Worm (Caenorhabditis elegans) whole organism, L1 larva: ENCODE results near the gene smc-4.
A peak's percentile ranks its signal among the peaks of the same experiment; 100 is the strongest.

Experiments
- C04F5.9 ChIP-seq: sonication (generic microtip); optimal IDR thresholded peaks from 2 replicates; lab custom pipeline; 2016; ENCODE audit warnings: missing genetic modification characterization, missing compliant biosample characterization
- C16A3.4 ChIP-seq: fragments of 150-350 bp; optimal IDR thresholded peaks from 2 replicates; lab custom pipeline; 2014; ENCODE audit warnings: missing biosample characterization, missing genetic modification characterization
- C34B4.2 ChIP-seq: sonication (generic microtip); optimal IDR thresholded peaks from 2 replicates; lab custom pipeline; 2017; ENCODE audit warnings: mild to moderate bottlenecking, missing genetic modification characterization, missing compliant biosample characterization
- Y116A8C.19 ChIP-seq: sonication (generic microtip); optimal IDR thresholded peaks from 2 replicates; lab custom pipeline; 2016; ENCODE audit warnings: missing compliant biosample characterization, missing genetic modification characterization, borderline replicate concordance
- aha-1 ChIP-seq: fragments of 150-350 bp; optimal IDR thresholded peaks from 2 replicates; lab custom pipeline; 2014; ENCODE audit warnings: missing biosample characterization, missing genetic modification characterization
- aly-2 ChIP-seq: fragments of 150-350 bp; optimal IDR thresholded peaks from 2 replicates; lab custom pipeline; 2014; ENCODE audit warnings: missing biosample characterization, missing genetic modification characterization
- blmp-1 ChIP-seq: fragments of 150-350 bp; optimal IDR thresholded peaks from 2 replicates; lab custom pipeline; 2014; ENCODE audit warnings: missing biosample characterization, missing genetic modification characterization
- ceh-8 ChIP-seq: fragments of 200-800 bp; sonication (Bioruptor generic); optimal IDR thresholded peaks from 2 replicates; lab custom pipeline; 2018; ENCODE audit warnings: mild to moderate bottlenecking, missing genetic modification characterization, moderate library complexity, missing compliant biosample characterization
- ceh-82 ChIP-seq, 3 experiments: fragments of 150-350 bp in 1 of 3; sonication (generic microtip) in 2 of 3; optimal IDR thresholded peaks; 2 replicates each; lab custom pipeline; 2014 to 2017; ENCODE audit warnings: missing biosample characterization in 3 of 3, missing genetic modification characterization in 3 of 3
- ceh-90 ChIP-seq: sonication (generic microtip); optimal IDR thresholded peaks from 2 replicates; lab custom pipeline; 2016; ENCODE audit warnings: missing genetic modification characterization, missing compliant biosample characterization
- dpl-1 ChIP-seq, 3 experiments: fragments of 150-350 bp in 2 of 3; sonication (generic microtip) in 1 of 3; optimal IDR thresholded peaks; 2 replicates each; lab custom pipeline; 2014 to 2017; ENCODE audit warnings: missing biosample characterization in 3 of 3, missing genetic modification characterization in 3 of 3, missing genetic modification reagents in 3 of 3
- dsc-1 ChIP-seq: sonication (generic microtip); optimal IDR thresholded peaks from 2 replicates; lab custom pipeline; 2016; ENCODE audit warnings: mild to moderate bottlenecking, missing genetic modification characterization, missing compliant biosample characterization
- elt-2 ChIP-seq: sonication (generic microtip); optimal IDR thresholded peaks from 2 replicates; lab custom pipeline; 2016; ENCODE audit warnings: missing genetic modification characterization, mild to moderate bottlenecking, inconsistent platforms, missing compliant biosample characterization, missing genetic modification reagents
- ets-5 ChIP-seq: fragments of 200-800 bp; sonication (Bioruptor generic); IDR thresholded peaks from 2 replicates; pipeline ENCODE4 v1.3.6; 2022; ENCODE audit warnings: missing genetic modification characterization, missing compliant biosample characterization
- fkh-10 ChIP-seq: sonication (generic microtip); optimal IDR thresholded peaks from 2 replicates; lab custom pipeline; 2017; ENCODE audit warnings: missing biosample characterization, missing genetic modification reagents, missing genetic modification characterization
- fkh-4 ChIP-seq: sonication (generic microtip); optimal IDR thresholded peaks from 2 replicates; lab custom pipeline; 2016; ENCODE audit warnings: missing compliant biosample characterization, missing genetic modification characterization, borderline replicate concordance
- fkh-8 ChIP-seq: sonication (generic microtip); optimal IDR thresholded peaks from 2 replicates; lab custom pipeline; 2016; ENCODE audit warnings: mild to moderate bottlenecking, missing genetic modification characterization, missing compliant biosample characterization
- fos-1 ChIP-seq: fragments of 150-350 bp; optimal IDR thresholded peaks from 2 replicates; lab custom pipeline; 2014; ENCODE audit warnings: missing biosample characterization, missing genetic modification characterization
- grh-1 ChIP-seq: fragments of 200-800 bp; sonication (Bioruptor generic); IDR thresholded peaks from 2 replicates; pipeline ENCODE4 v1.3.6; 2022; ENCODE audit warnings: missing genetic modification reagents, missing genetic modification characterization, missing compliant biosample characterization
- hlh-17 ChIP-seq: fragments of 200-800 bp; sonication (Bioruptor generic); optimal IDR thresholded peaks from 2 replicates; lab custom pipeline; 2018; ENCODE audit warnings: missing genetic modification characterization, mild to moderate bottlenecking, missing compliant biosample characterization, moderate library complexity, borderline replicate concordance
- hlh-4 ChIP-seq: sonication (generic microtip); optimal IDR thresholded peaks from 2 replicates; lab custom pipeline; 2016; ENCODE audit warnings: mild to moderate bottlenecking, missing genetic modification characterization, missing compliant biosample characterization
- hpl-2 ChIP-seq: fragments of 150-350 bp; optimal IDR thresholded peaks from 2 replicates; lab custom pipeline; 2014; ENCODE audit warnings: missing biosample characterization, missing genetic modification reagents, missing genetic modification characterization
- irx-1 ChIP-seq: sonication (generic microtip); optimal IDR thresholded peaks from 2 replicates; lab custom pipeline; 2016; ENCODE audit warnings: missing genetic modification characterization, missing compliant biosample characterization
- lin-15B ChIP-seq: fragments of 150-350 bp; sonication (generic microtip); optimal IDR thresholded peaks from 3 replicates; lab custom pipeline; 2014; ENCODE audit warnings: missing biosample characterization, missing genetic modification characterization
- lin-35 ChIP-seq, 2 experiments: fragments of 150-350 bp; optimal IDR thresholded peaks; 2 replicates each; lab custom pipeline; 2014; ENCODE audit warnings: missing biosample characterization in 2 of 2, missing genetic modification characterization in 2 of 2, missing genetic modification reagents in 2 of 2
- lin-39 ChIP-seq: fragments of 150-350 bp; optimal IDR thresholded peaks from 2 replicates; lab custom pipeline; 2014; ENCODE audit warnings: missing biosample characterization, missing genetic modification reagents, missing genetic modification characterization
- mab-9 ChIP-seq: fragments of 200-800 bp; sonication (Bioruptor generic); IDR thresholded peaks from 2 replicates; pipeline ENCODE4 v1.3.6; 2022; ENCODE audit warnings: missing genetic modification reagents, missing genetic modification characterization, missing compliant biosample characterization
- mef-2 ChIP-seq: fragments of 150-350 bp; optimal IDR thresholded peaks from 2 replicates; lab custom pipeline; 2014; ENCODE audit warnings: missing biosample characterization, missing genetic modification characterization
- mep-1 ChIP-seq: fragments of 150-350 bp; optimal IDR thresholded peaks from 2 replicates; lab custom pipeline; 2014; ENCODE audit warnings: missing biosample characterization, missing genetic modification characterization
- nhr-12 ChIP-seq: sonication (generic microtip); optimal IDR thresholded peaks from 2 replicates; lab custom pipeline; 2017; ENCODE audit warnings: missing biosample characterization, missing genetic modification characterization
- nhr-20 ChIP-seq: sonication (generic microtip); optimal IDR thresholded peaks from 2 replicates; lab custom pipeline; 2016; ENCODE audit warnings: mild to moderate bottlenecking, missing genetic modification characterization, missing compliant biosample characterization
- nhr-47 ChIP-seq: sonication (generic microtip); optimal IDR thresholded peaks from 2 replicates; lab custom pipeline; 2016; ENCODE audit warnings: mild to moderate bottlenecking, missing genetic modification characterization, moderate library complexity, missing compliant biosample characterization
- nhr-71 ChIP-seq: sonication (generic microtip); optimal IDR thresholded peaks from 2 replicates; lab custom pipeline; 2016; ENCODE audit warnings: mild to moderate bottlenecking, missing genetic modification characterization, moderate library complexity, missing compliant biosample characterization
- nhr-76 ChIP-seq: sonication (generic microtip); optimal IDR thresholded peaks from 2 replicates; lab custom pipeline; 2017; ENCODE audit warnings: missing biosample characterization, missing genetic modification characterization
- nhr-85 ChIP-seq: sonication (generic microtip); peaks from one replicate; lab custom pipeline; 2016; ENCODE audit warnings: missing genetic modification characterization, inconsistent platforms, missing compliant biosample characterization
- nhr-90 ChIP-seq: sonication (generic microtip); optimal IDR thresholded peaks from 2 replicates; lab custom pipeline; 2016; ENCODE audit warnings: mild to moderate bottlenecking, missing genetic modification characterization, missing compliant biosample characterization; ENCODE audit not compliant: poor library complexity
- pag-3 ChIP-seq: sonication (generic microtip); optimal IDR thresholded peaks from 2 replicates; lab custom pipeline; 2017; ENCODE audit warnings: missing genetic modification characterization, mild to moderate bottlenecking, missing compliant biosample characterization, antibody characterized with exemption, borderline replicate concordance; ENCODE audit not compliant: insufficient read depth
- pqm-1 ChIP-seq: sonication (generic microtip); optimal IDR thresholded peaks from 3 replicates; lab custom pipeline; 2017; ENCODE audit warnings: missing biosample characterization, missing genetic modification characterization
- rnt-1 ChIP-seq: sonication (generic microtip); optimal IDR thresholded peaks from 2 replicates; lab custom pipeline; 2016; ENCODE audit warnings: mild to moderate bottlenecking, missing genetic modification characterization, moderate library complexity, missing compliant biosample characterization
- skn-1 ChIP-seq: fragments of 150-350 bp; optimal IDR thresholded peaks from 2 replicates; lab custom pipeline; 2014; ENCODE audit warnings: missing biosample characterization, missing genetic modification characterization
- snpc-4 ChIP-seq: fragments of 150-350 bp; optimal IDR thresholded peaks from 2 replicates; lab custom pipeline; 2014; ENCODE audit warnings: missing biosample characterization, missing genetic modification characterization
- snu-23 ChIP-seq: sonication (generic microtip); optimal IDR thresholded peaks from 2 replicates; lab custom pipeline; 2016; ENCODE audit warnings: missing genetic modification characterization, missing compliant biosample characterization
- sptf-1 ChIP-seq: fragments of 150-350 bp; optimal IDR thresholded peaks from 2 replicates; lab custom pipeline; 2014; ENCODE audit warnings: missing biosample characterization, missing genetic modification characterization
- tlp-1 ChIP-seq: fragments of 150-350 bp; optimal IDR thresholded peaks from 2 replicates; lab custom pipeline; 2014; ENCODE audit warnings: missing biosample characterization, missing genetic modification characterization
- unc-130 ChIP-seq: fragments of 150-350 bp; optimal IDR thresholded peaks from 2 replicates; lab custom pipeline; 2017; ENCODE audit warnings: missing biosample characterization, missing genetic modification characterization, inconsistent platforms
- unc-30 ChIP-seq: sonication (generic microtip); optimal IDR thresholded peaks from 2 replicates; lab custom pipeline; 2017; ENCODE audit warnings: missing biosample characterization, missing genetic modification characterization
- unc-62 ChIP-seq: fragments of 150-350 bp; optimal IDR thresholded peaks from 2 replicates; lab custom pipeline; 2014; ENCODE audit warnings: missing biosample characterization, missing genetic modification reagents, missing genetic modification characterization
- unc-86 ChIP-seq: sonication (generic microtip); optimal IDR thresholded peaks from 2 replicates; lab custom pipeline; 2016; ENCODE audit warnings: missing genetic modification characterization, missing compliant biosample characterization
- vab-15 ChIP-seq: sonication (generic microtip); optimal IDR thresholded peaks from 2 replicates; lab custom pipeline; 2017; ENCODE audit warnings: missing genotype, mild to moderate bottlenecking, missing genetic modification characterization, missing compliant biosample characterization
- zag-1 ChIP-seq: fragments of 150-350 bp; optimal IDR thresholded peaks from 2 replicates; lab custom pipeline; 2014; ENCODE audit warnings: missing biosample characterization, missing genetic modification characterization
- zip-4 ChIP-seq: fragments of 200-800 bp; sonication (Bioruptor generic); optimal IDR thresholded peaks from 2 replicates; lab custom pipeline; 2018; ENCODE audit warnings: mild to moderate bottlenecking, missing genetic modification characterization, moderate library complexity, missing compliant biosample characterization
- ztf-11 ChIP-seq, 2 experiments: sonication (generic microtip); optimal IDR thresholded peaks; 2 replicates each; lab custom pipeline; 2016 to 2017; ENCODE audit warnings: missing genetic modification characterization in 2 of 2, missing biosample characterization in 1 of 2, missing compliant biosample characterization in 1 of 2
- ztf-4 ChIP-seq: fragments of 150-350 bp; optimal IDR thresholded peaks from 2 replicates; lab custom pipeline; 2014; ENCODE audit warnings: missing biosample characterization, missing genetic modification characterization

smc-4 gene

DNA sequence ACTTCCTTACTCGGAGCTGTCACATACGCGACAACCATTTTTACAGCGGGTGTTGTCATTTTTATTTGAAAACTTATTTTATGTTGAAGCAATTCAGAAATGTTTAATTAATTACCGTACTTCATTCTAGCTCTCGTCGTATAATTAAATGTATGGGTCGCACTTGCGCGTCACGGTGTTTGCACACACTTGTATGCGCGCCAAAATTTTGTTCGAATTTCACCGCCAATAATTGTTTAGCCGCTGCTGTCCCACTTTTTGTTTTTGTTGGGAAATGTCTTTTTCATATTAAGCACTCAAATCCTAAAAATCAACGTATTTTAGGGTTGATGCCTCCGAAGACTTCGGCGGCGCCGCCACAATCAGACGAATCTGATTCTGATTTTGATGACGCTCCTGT lies at the start of gene smc-4, which contains the start of gene F35G12.7:
Gene smc-4, plus strand, starts transcription at position 325 of the 400 bp plus-strand sequence.
Gene F35G12.7, minus strand, starts transcription at position 154 of the 400 bp plus-strand sequence.
- TF ChIP-seq nhr-76 (no peak), vab-15 (peak; percentile 30), fkh-4 (tag; lab: Kevin White, UChicago) (no peak), ceh-82 (tag; optimal IDR thresholded peaks at IDR 0.05; lab: Kevin White, UChicago) (peak in 2 of 3 experiments; percentile 35 to 47), tlp-1 (no peak), rnt-1 (tag; lab: Kevin White, UChicago) (peak; percentile 69), nhr-85 (tag; lab: Kevin White, UChicago) (peak; percentile 58), dpl-1 (GFP tag; optimal IDR thresholded peaks at IDR 0.05; lab: Kevin White, UChicago) (peak; percentile 86 to 91 (median 91)), C16A3.4 (tag; lab: Kevin White, UChicago) (peak; percentile 70), unc-130 (tag; lab: Kevin White, UChicago) (peak; percentile 71), lin-35 (GFP tag; optimal IDR thresholded peaks at IDR 0.05; lab: Kevin White, UChicago) (peak; percentile 87 to 94), fkh-8 (tag; lab: Kevin White, UChicago) (peak; percentile 26), lin-15B (tag; lab: Kevin White, UChicago) (peak; percentile 35), mef-2 (no peak), elt-2 (no peak), skn-1 (no peak), nhr-47 (tag; lab: Kevin White, UChicago) (peak; percentile 72), fkh-10 (GFP tag; lab: Kevin White, UChicago) (no peak), aha-1 (tag; lab: Kevin White, UChicago) (no peak), nhr-90 (tag; lab: Kevin White, UChicago) (peak; percentile 38), mep-1 (peak; percentile 79), zag-1 (tag; lab: Kevin White, UChicago) (no peak), fos-1 (tag; lab: Kevin White, UChicago) (no peak), nhr-71 (tag; lab: Kevin White, UChicago) (peak; percentile 73), snu-23 (GFP tag; lab: Kevin White, UChicago) (peak; percentile 77), lin-39 (tag; lab: Kevin White, UChicago) (peak; percentile 15), hlh-4 (no peak), Y116A8C.19 (no peak), unc-30 (no peak), hpl-2 (GFP tag; lab: Kevin White, UChicago) (no peak), ceh-8 (peak; percentile 34), grh-1 (GFP tag; lab: Robert Waterston, UW) (peak; percentile 33; the same call in 1 of the 2 replicates), aly-2 (tag; lab: Kevin White, UChicago) (no peak), ztf-4 (tag; lab: Kevin White, UChicago) (peak; percentile 26), ets-5 (no peak), nhr-20 (tag; lab: Kevin White, UChicago) (peak; percentile 61), pag-3 (tag; lab: Kevin White, UChicago) (no peak), mab-9 (peak; percentile 41; the same call in 1 of the 2 replicates), unc-86 (tag; lab: Kevin White, UChicago) (peak; percentile 6), blmp-1 (tag; lab: Kevin White, UChicago) (no peak), nhr-12 (tag; lab: Kevin White, UChicago) (no peak), ztf-11 (tag; optimal IDR thresholded peaks at IDR 0.05; lab: Kevin White, UChicago) (peak in 1 of 2 experiments; percentile 17), hlh-17 (GFP tag; lab: Kevin White, UChicago) (no peak), snpc-4 (tag; lab: Kevin White, UChicago) (peak; percentile 9), sptf-1 (no peak), unc-62 (GFP tag; lab: Kevin White, UChicago) (no peak), irx-1 (tag; lab: Kevin White, UChicago) (peak; percentile 46), zip-4 (no peak), pqm-1 (tag; lab: Kevin White, UChicago) (no peak), dsc-1 (tag; lab: Kevin White, UChicago) (peak; percentile 64), C04F5.9 (peak; percentile 48), C34B4.2 (tag; lab: Kevin White, UChicago) (no peak), ceh-90 (tag; lab: Kevin White, UChicago) (no peak)
